Worm (Caenorhabditis elegans) whole organism, late embryonic: ENCODE measurements around the gene Y17D7C.2.
A peak's percentile ranks its signal among the peaks of the same experiment; 100 is the strongest.

Experiments
- C08G9.2 ChIP-seq: sonication (generic microtip); optimal IDR thresholded peaks from 2 replicates; lab custom pipeline; 2016; ENCODE audit warnings: mild to moderate bottlenecking, missing genetic modification characterization, moderate library complexity, missing compliant biosample characterization
- F13H6.1 ChIP-seq: sonication (generic microtip); optimal IDR thresholded peaks from 2 replicates; lab custom pipeline; 2016; ENCODE audit warnings: missing genetic modification characterization, missing compliant biosample characterization
- T23F11.4 ChIP-seq: fragments of 200-800 bp; sonication (Bioruptor generic); optimal IDR thresholded peaks from 2 replicates; lab custom pipeline; 2018; ENCODE audit warnings: mild to moderate bottlenecking, missing genetic modification characterization, missing compliant biosample characterization
- ceh-14 ChIP-seq: sonication (generic microtip); optimal IDR thresholded peaks from 2 replicates; lab custom pipeline; 2016; ENCODE audit warnings: missing genotype, missing genetic modification characterization, missing compliant biosample characterization
- ceh-2 ChIP-seq: sonication (generic microtip); optimal IDR thresholded peaks from 2 replicates; lab custom pipeline; 2016; ENCODE audit warnings: missing genotype, missing genetic modification characterization, missing compliant biosample characterization
- ceh-22 ChIP-seq: sonication (generic microtip); optimal IDR thresholded peaks from 2 replicates; lab custom pipeline; 2017; ENCODE audit warnings: missing biosample characterization, missing genetic modification characterization
- ceh-24 ChIP-seq: sonication (generic microtip); optimal IDR thresholded peaks from 2 replicates; lab custom pipeline; 2016; ENCODE audit warnings: mild to moderate bottlenecking, missing genetic modification characterization, missing compliant biosample characterization
- ceh-30 ChIP-seq: fragments of 150-350 bp; optimal IDR thresholded peaks from 2 replicates; lab custom pipeline; 2014; ENCODE audit warnings: missing biosample characterization, missing genetic modification characterization
- ceh-34 ChIP-seq: sonication (generic microtip); optimal IDR thresholded peaks from 2 replicates; lab custom pipeline; 2016; ENCODE audit warnings: mild to moderate bottlenecking, missing genetic modification characterization, missing compliant biosample characterization
- ceh-45 ChIP-seq: fragments of 200-800 bp; sonication (Bioruptor generic); IDR thresholded peaks from 2 replicates; pipeline ENCODE4 v1.3.6; 2022; ENCODE audit warnings: missing genetic modification reagents, missing genetic modification characterization, missing compliant biosample characterization
- ceh-6 ChIP-seq: fragments of 200-800 bp; sonication (Bioruptor generic); optimal IDR thresholded peaks from 2 replicates; lab custom pipeline; 2018; ENCODE audit warnings: mild to moderate bottlenecking, missing genetic modification characterization, missing compliant biosample characterization
- dve-1 ChIP-seq: sonication (generic microtip); optimal IDR thresholded peaks from 2 replicates; lab custom pipeline; 2017; ENCODE audit warnings: antibody characterized with exemption, mild to moderate bottlenecking, missing genetic modification characterization, missing compliant biosample characterization
- elt-2 ChIP-seq: sonication (generic microtip); optimal IDR thresholded peaks from 2 replicates; lab custom pipeline; 2016; ENCODE audit warnings: missing genetic modification reagents, missing genetic modification characterization, missing compliant biosample characterization
- ets-4 ChIP-seq: sonication (generic microtip); optimal IDR thresholded peaks from 2 replicates; lab custom pipeline; 2016; ENCODE audit warnings: missing genetic modification characterization, missing compliant biosample characterization
- eyg-1 ChIP-seq: sonication (generic microtip); optimal IDR thresholded peaks from 2 replicates; lab custom pipeline; 2016; ENCODE audit warnings: missing genotype, missing genetic modification characterization, missing compliant biosample characterization
- fax-1 ChIP-seq: sonication (generic microtip); optimal IDR thresholded peaks from 2 replicates; lab custom pipeline; 2016; ENCODE audit warnings: missing genotype, missing genetic modification characterization, missing compliant biosample characterization
- hlh-13 ChIP-seq: fragments of 200-800 bp; sonication (Bioruptor generic); optimal IDR thresholded peaks from 2 replicates; lab custom pipeline; 2018; ENCODE audit warnings: mild to moderate bottlenecking, missing genetic modification characterization, missing compliant biosample characterization
- hlh-30 ChIP-seq: sonication (generic microtip); optimal IDR thresholded peaks from 2 replicates; lab custom pipeline; 2017; ENCODE audit warnings: antibody characterized with exemption, missing genetic modification characterization, missing compliant biosample characterization; ENCODE audit not compliant: insufficient read depth
- hlh-8 ChIP-seq: sonication (generic microtip); optimal IDR thresholded peaks from 2 replicates; lab custom pipeline; 2016; ENCODE audit warnings: missing genotype, missing genetic modification characterization, missing compliant biosample characterization
- lim-6 ChIP-seq: sonication (generic microtip); optimal IDR thresholded peaks from 2 replicates; lab custom pipeline; 2016; ENCODE audit warnings: missing genetic modification characterization, missing compliant biosample characterization
- mec-3 ChIP-seq: sonication (generic microtip); optimal IDR thresholded peaks from 2 replicates; lab custom pipeline; 2016; ENCODE audit warnings: borderline replicate concordance, missing genetic modification characterization, missing compliant biosample characterization
- nhr-232 ChIP-seq: sonication (generic microtip); optimal IDR thresholded peaks from 2 replicates; lab custom pipeline; 2016; ENCODE audit warnings: missing genetic modification characterization, missing compliant biosample characterization
- npax-4 ChIP-seq: sonication (generic microtip); optimal IDR thresholded peaks from 2 replicates; lab custom pipeline; 2016; ENCODE audit warnings: missing genetic modification characterization, missing compliant biosample characterization
- pag-3 ChIP-seq: sonication (generic microtip); optimal IDR thresholded peaks from 2 replicates; lab custom pipeline; 2016; ENCODE audit warnings: missing compliant biosample characterization, missing genetic modification characterization, borderline replicate concordance
- pha-4 ChIP-seq: fragments of 150-350 bp; optimal IDR thresholded peaks from 2 replicates; lab custom pipeline; 2018; ENCODE audit warnings: missing biosample characterization, missing genetic modification reagents, missing genetic modification characterization
- pqm-1 ChIP-seq: sonication (generic microtip); optimal IDR thresholded peaks from 2 replicates; lab custom pipeline; 2016; ENCODE audit warnings: missing genetic modification characterization, missing compliant biosample characterization
- rnt-1 ChIP-seq: sonication (generic microtip); optimal IDR thresholded peaks from 2 replicates; lab custom pipeline; 2016; ENCODE audit warnings: missing genetic modification characterization, missing compliant biosample characterization
- sdc-2 ChIP-seq: sonication (generic microtip); optimal IDR thresholded peaks from 2 replicates; lab custom pipeline; 2016; ENCODE audit warnings: missing genotype, missing genetic modification characterization, missing compliant biosample characterization
- syd-9 ChIP-seq: sonication (generic microtip); optimal IDR thresholded peaks from 2 replicates; lab custom pipeline; 2016; ENCODE audit warnings: mild to moderate bottlenecking, missing genetic modification characterization, moderate library complexity, missing compliant biosample characterization
- tbx-2 ChIP-seq: sonication (generic microtip); optimal IDR thresholded peaks from 2 replicates; lab custom pipeline; 2016; ENCODE audit warnings: missing genetic modification characterization, missing compliant biosample characterization
- tbx-7 ChIP-seq: sonication (generic microtip); optimal IDR thresholded peaks from 2 replicates; lab custom pipeline; 2016; ENCODE audit warnings: missing genotype, missing genetic modification characterization, missing compliant biosample characterization
- unc-55 ChIP-seq: sonication (generic microtip); optimal IDR thresholded peaks from 2 replicates; lab custom pipeline; 2017; ENCODE audit warnings: missing biosample characterization, missing genetic modification reagents, missing genetic modification characterization
- unc-86 ChIP-seq: sonication (generic microtip); optimal IDR thresholded peaks from 2 replicates; lab custom pipeline; 2016; ENCODE audit warnings: missing genetic modification characterization, missing compliant biosample characterization
- zip-5 ChIP-seq: sonication (generic microtip); optimal IDR thresholded peaks from 2 replicates; lab custom pipeline; 2016; ENCODE audit warnings: missing genetic modification characterization, missing compliant biosample characterization

Y17D7C.2 gene

DNA sequence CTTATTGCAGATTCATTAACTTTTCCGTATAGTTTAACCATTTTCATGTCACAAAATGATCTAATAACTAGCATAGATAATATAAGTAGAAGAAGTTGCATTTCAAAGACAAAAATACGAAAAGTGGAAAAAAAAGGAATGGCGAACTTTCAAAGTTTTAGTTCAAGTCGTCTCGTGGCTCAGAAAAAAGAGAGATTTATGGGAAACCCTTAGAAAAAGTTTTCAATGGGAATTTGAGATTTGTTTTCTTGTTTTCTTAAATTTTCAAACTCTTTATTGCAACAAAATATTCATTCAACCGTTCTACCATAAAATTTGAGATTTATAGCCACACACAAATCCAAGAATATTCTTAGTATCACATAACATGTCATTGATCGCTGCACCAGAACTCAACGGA lies 22.3 kb upstream of the Y17D7C.2 start, which contains the start of gene clec-250:
Gene clec-250 (minus strand): TSS at position 101 of the 400 bp plus-strand sequence.
- no peak for TF ChIP-seq eyg-1 (tag; lab: Kevin White, UChicago)
- TF ChIP-seq rnt-1 (tag; lab: Kevin White, UChicago), result no peak
- TF ChIP-seq tbx-7 (tag; lab: Kevin White, UChicago), result no peak
- no peak for TF ChIP-seq hlh-30 (tag; lab: Kevin White, UChicago)
- no peak for TF ChIP-seq hlh-8 (tag; lab: Kevin White, UChicago)
- TF ChIP-seq T23F11.4, result no peak
- TF ChIP-seq mec-3, result no peak
- no peak for TF ChIP-seq lim-6 (tag; lab: Kevin White, UChicago)
- TF ChIP-seq unc-86 (tag; lab: Kevin White, UChicago), result no peak
- no peak for TF ChIP-seq nhr-232 (tag; lab: Kevin White, UChicago)
- TF ChIP-seq ceh-22 (tag; lab: Kevin White, UChicago), result no peak
- no peak for TF ChIP-seq ceh-34 (tag; lab: Kevin White, UChicago)
- no peak for TF ChIP-seq ceh-45
- TF ChIP-seq syd-9 (tag; lab: Kevin White, UChicago), result no peak
- no peak for TF ChIP-seq tbx-2 (tag; lab: Kevin White, UChicago)
- TF ChIP-seq ceh-14, result no peak
- TF ChIP-seq fax-1 (tag; lab: Kevin White, UChicago), result no peak
- no peak for TF ChIP-seq pha-4 (tag; lab: Kevin White, UChicago)

DNA sequence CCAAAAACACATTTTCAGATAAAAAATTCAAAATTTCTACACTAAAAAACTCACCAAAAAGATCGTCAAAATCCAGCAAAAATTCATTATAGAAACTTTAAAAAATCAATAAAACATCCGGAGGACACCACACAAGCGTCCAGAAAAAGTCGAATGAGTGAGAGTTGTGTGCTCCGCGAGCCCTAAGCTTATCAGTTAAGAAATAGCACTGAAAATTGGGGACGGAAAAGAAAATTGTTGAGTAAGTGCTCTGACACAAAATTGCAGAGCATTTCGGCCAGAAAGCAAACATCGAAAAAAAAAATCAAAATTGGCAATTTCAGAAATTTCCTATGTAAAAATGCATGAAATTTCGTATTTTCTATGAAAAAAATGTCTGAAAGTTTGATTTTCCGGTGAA lies 17.9 kb upstream of the Y17D7C.2 start:
- TF ChIP-seq pha-4 (tag; lab: Kevin White, UChicago) (no peak), sdc-2 (tag; lab: Kevin White, UChicago) (no peak), pqm-1 (no peak), ets-4 (tag; lab: Kevin White, UChicago) (no peak), unc-55 (no peak), tbx-2 (tag; lab: Kevin White, UChicago) (no peak)

DNA sequence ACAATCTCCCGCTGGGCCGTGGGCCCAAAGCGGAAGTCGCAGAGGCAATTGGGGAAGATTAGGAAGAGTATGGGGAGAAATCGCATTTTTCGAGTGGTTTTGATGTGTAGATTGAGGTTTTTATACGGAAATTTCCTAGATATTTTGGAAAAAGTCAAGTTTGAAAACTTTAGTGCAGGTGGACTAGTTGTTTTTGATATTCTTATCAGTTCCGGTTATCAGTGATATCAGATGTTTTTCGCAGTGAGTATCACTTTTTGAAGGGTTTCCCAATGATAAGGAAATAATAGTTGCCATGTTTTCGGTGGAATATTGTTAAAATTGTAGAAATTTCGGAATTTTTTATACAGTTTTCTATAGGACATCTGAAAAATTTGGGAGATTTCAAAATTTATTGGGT lies 14.6 kb upstream of the Y17D7C.2 start, which contains the start of gene scl-20:
Gene scl-20 (minus strand): TSS at position 101 of the 400 bp plus-strand sequence.
- TF ChIP-seq elt-2 (tag; lab: Kevin White, UChicago) (peak; percentile 80), ceh-30 (tag; lab: Kevin White, UChicago) (no peak)

DNA sequence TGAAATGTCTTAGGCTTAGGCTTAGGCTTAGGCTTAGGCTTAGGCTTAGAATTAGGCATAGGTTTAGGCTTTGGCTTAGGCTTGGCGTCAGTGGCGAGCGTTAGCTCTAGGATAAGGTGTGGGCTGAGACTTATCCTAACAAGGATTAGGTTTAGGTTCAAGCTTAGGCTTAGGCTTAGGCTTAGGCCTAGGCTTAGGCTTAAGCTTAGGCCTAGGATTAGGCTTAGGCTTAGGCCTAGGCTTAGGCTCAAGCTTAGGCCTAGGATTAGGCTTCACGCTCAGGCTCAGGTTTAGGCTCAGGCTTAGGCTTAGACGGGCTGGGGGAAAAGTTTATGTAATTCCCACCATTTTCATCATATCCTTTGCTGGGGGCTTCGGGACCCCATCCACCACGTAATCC lies 14.2 kb upstream of the Y17D7C.2 start:
- no peak for TF ChIP-seq ceh-24
- TF ChIP-seq mec-3, result peak; percentile 20
- no peak for TF ChIP-seq ceh-45
- TF ChIP-seq ceh-34 (tag; lab: Kevin White, UChicago), result no peak
- TF ChIP-seq sdc-2 (tag; lab: Kevin White, UChicago), result no peak
- TF ChIP-seq dve-1, result peak; percentile 95
- no peak for TF ChIP-seq F13H6.1 (tag; lab: Kevin White, UChicago)
- TF ChIP-seq pag-3 (tag; lab: Kevin White, UChicago), result peak; percentile 12
- no peak for TF ChIP-seq npax-4 (tag; lab: Kevin White, UChicago)
- TF ChIP-seq, all 69 proteins: peak for 3

DNA sequence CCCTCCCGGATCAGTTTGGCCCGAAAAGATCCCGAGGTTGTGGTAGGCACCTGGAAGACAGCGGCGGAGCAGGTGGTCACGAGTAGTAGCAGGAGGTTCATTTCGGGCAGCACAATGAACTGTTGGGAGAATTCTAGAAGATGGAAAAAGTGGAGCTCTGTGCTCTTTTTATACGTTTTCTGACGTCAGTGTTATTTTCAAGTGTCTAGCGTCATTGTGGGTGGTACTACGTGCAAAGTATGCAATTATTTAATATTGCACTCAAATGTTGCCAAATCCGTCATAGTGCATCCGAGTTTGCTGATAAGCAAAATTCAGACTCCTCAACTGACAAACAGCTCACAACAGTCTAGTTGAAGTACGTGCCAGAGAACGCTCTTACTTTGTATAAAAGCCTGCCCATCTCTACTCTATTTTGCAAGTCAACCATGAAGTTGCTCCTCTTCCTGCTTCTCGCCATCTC lies 11.8 kb upstream of the Y17D7C.2 start, which contains the start of the genes asp-18 and scl-19:
Gene asp-18 (minus strand): TSS at position 101 of the 463 bp plus-strand sequence.
Gene scl-19 (plus strand): TSS at position 413 of the 463 bp plus-strand sequence.
- TF ChIP-seq pha-4 (tag; lab: Kevin White, UChicago) (no peak), tbx-7 (tag; lab: Kevin White, UChicago) (no peak), C08G9.2 (tag; lab: Kevin White, UChicago) (no peak), ceh-6 (no peak), zip-5 (no peak), rnt-1 (tag; lab: Kevin White, UChicago) (no peak), nhr-232 (tag; lab: Kevin White, UChicago) (no peak), ceh-2 (no peak), hlh-13 (no peak), dve-1 (no peak)
